Worm (Caenorhabditis elegans) whole organism, mixed stage, embryonic: ENCODE results near the gene snf-9.

ENCODE experiments used
- blmp-1 ChIP-seq: fragments of 150-350 bp; optimal IDR thresholded peaks from 2 replicates; lab custom pipeline; 2014; ENCODE audit warnings: missing biosample characterization, missing genetic modification characterization
- ceh-83 ChIP-seq: fragments of 200-800 bp; sonication (Bioruptor generic); optimal IDR thresholded peaks from 2 replicates; lab custom pipeline; 2018; ENCODE audit warnings: mild to moderate bottlenecking, missing genetic modification characterization, missing compliant biosample characterization
- mab-5 ChIP-seq: fragments of 150-350 bp; optimal IDR thresholded peaks from 2 replicates; lab custom pipeline; 2014; ENCODE audit warnings: missing biosample characterization, missing genetic modification characterization
- nhr-12 ChIP-seq: fragments of 150-350 bp; optimal IDR thresholded peaks from 2 replicates; lab custom pipeline; 2014; ENCODE audit warnings: missing biosample characterization, missing genetic modification characterization
- nhr-237 ChIP-seq: fragments of 150-350 bp; optimal IDR thresholded peaks from 2 replicates; lab custom pipeline; 2014; ENCODE audit warnings: missing biosample characterization, missing genetic modification characterization
- pha-4 ChIP-seq: fragments of 150-350 bp; optimal IDR thresholded peaks from 2 replicates; lab custom pipeline; 2018; ENCODE audit warnings: missing biosample characterization, missing genetic modification reagents, missing genetic modification characterization
- snpc-4 ChIP-seq: fragments of 150-350 bp; optimal IDR thresholded peaks from 2 replicates; lab custom pipeline; 2014; ENCODE audit warnings: missing biosample characterization, missing genetic modification characterization
- unc-62 ChIP-seq: fragments of 150-350 bp; optimal IDR thresholded peaks from 2 replicates; lab custom pipeline; 2014; ENCODE audit warnings: missing biosample characterization, missing genetic modification reagents, missing genetic modification characterization
- ztf-11 ChIP-seq: fragments of 150-350 bp; optimal IDR thresholded peaks from 2 replicates; lab custom pipeline; 2014; ENCODE audit warnings: missing biosample characterization, missing genetic modification characterization

DNA sequence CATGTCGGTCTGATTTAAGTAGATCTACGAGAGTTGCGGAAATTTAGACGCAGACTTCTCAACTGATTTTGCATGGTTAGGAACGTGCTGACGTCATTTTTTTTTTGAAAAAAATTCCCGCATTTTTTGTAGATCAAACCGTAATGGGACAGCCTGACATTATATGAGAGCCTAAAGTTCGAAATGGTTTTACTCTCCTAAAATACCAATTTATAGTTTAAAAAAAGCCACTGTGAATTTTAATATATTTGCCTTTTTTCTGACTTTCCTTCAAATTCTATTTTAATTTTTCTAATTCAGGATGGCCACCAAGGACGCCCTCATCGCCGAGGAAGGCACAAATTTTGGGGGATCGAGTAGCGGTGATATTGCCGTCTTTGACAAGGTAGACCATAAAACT, 42.9 kb upstream of the snf-9 start, which contains the start of gene atgp-1:
- TF ChIP-seq pha-4 (tag; lab: Kevin White, UChicago) (no peak), nhr-237 (tag; lab: Kevin White, UChicago) (no peak), unc-62 (no peak), ceh-83 (no peak), mab-5 (tag; lab: Kevin White, UChicago) (no peak), snpc-4 (tag; lab: Kevin White, UChicago) (no peak), ztf-11 (tag; lab: Kevin White, UChicago) (no peak), nhr-12 (tag; lab: Kevin White, UChicago) (no peak), blmp-1 (no peak)
